Worm (Caenorhabditis elegans) whole organism, midembryonic: ENCODE measurements around the gene mxl-3.

ENCODE experiments used
- T22C8.4 ChIP-seq: fragments of 200-800 bp; sonication (Bioruptor generic); IDR thresholded peaks from 2 replicates; pipeline ENCODE4 v1.3.6; 2022; ENCODE audit warnings: missing genetic modification characterization, missing compliant biosample characterization
- cog-1 ChIP-seq: sonication (generic microtip); optimal IDR thresholded peaks from 2 replicates; lab custom pipeline; 2016; ENCODE audit warnings: missing genetic modification characterization, missing compliant biosample characterization
- flt-1 ChIP-seq: fragments of 200-800 bp; sonication (Bioruptor generic); IDR thresholded peaks from 2 replicates; pipeline ENCODE4 v1.3.6; 2022; ENCODE audit warnings: missing genetic modification characterization, missing compliant biosample characterization
- klf-2 ChIP-seq: fragments of 200-800 bp; sonication (Bioruptor generic); conservative IDR thresholded peaks from 2 replicates; pipeline ENCODE4 v1.3.6; 2022; ENCODE audit warnings: missing genetic modification reagents, missing genetic modification characterization, missing compliant biosample characterization
- med-1 ChIP-seq: sonication (generic microtip); optimal IDR thresholded peaks from 2 replicates; lab custom pipeline; 2017; ENCODE audit warnings: missing genetic modification characterization, mild to moderate bottlenecking, missing compliant biosample characterization, antibody characterized with exemption, missing genetic modification reagents; ENCODE audit not compliant: insufficient read depth
- ref-1 ChIP-seq: fragments of 200-800 bp; sonication (Bioruptor generic); conservative IDR thresholded peaks from 2 replicates; pipeline ENCODE4 v1.3.6; 2022; ENCODE audit warnings: missing genetic modification reagents, missing genetic modification characterization, missing compliant biosample characterization
- tab-1 ChIP-seq: fragments of 200-800 bp; sonication (Bioruptor generic); IDR thresholded peaks from 2 replicates; pipeline ENCODE4 v1.3.6; 2022; ENCODE audit warnings: missing genetic modification characterization, missing compliant biosample characterization
- ztf-23 ChIP-seq: fragments of 200-800 bp; sonication (Bioruptor generic); IDR thresholded peaks from 2 replicates; pipeline ENCODE4 v1.3.6; 2022; ENCODE audit warnings: missing genetic modification reagents, missing genetic modification characterization, missing compliant biosample characterization
- ztf-29 ChIP-seq: fragments of 200-800 bp; sonication (Bioruptor generic); IDR thresholded peaks from 2 replicates; pipeline ENCODE4 v1.3.6; 2022; ENCODE audit warnings: missing genetic modification reagents, missing genetic modification characterization, missing compliant biosample characterization

The mxl-3 gene

DNA sequence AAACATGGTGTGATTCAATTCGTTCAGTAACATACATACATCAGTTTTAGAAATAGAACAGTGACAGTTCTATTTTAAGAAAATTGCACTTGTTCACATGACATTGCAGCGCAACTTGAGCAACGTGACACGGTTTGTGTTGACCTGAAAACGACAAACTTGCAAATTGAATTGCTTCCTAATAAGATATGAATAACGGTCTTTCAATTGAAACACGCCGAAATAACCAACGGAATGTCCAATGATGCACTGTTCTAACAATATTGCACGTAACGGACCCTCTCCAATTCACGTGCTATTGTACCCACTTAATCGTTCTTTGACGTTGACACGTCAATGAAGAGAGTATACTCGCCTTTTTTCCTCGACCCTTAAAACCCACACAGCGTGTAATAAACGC is 9.2 kb upstream of the mxl-3 start:
- TF ChIP-seq ztf-29 (no peak), flt-1 (GFP tag; lab: Robert Waterston, UW) (no peak), klf-2 (no peak), cog-1 (no peak), med-1 (no peak), tab-1 (no peak), T22C8.4 (GFP tag; lab: Robert Waterston, UW) (no peak), ztf-23 (GFP tag; lab: Robert Waterston, UW) (no peak), ref-1 (GFP tag; lab: Robert Waterston, UW) (no peak)

- TF ChIP-seq tab-1 (no peak), flt-1 (GFP tag; lab: Robert Waterston, UW) (no peak), ref-1 (GFP tag; lab: Robert Waterston, UW) (no peak), klf-2 (no peak), T22C8.4 (GFP tag; lab: Robert Waterston, UW) (no peak), ztf-23 (GFP tag; lab: Robert Waterston, UW) (no peak), cog-1 (no peak), med-1 (no peak), ztf-29 (no peak)
Measured at ce11 chrX:13358573-13358972, 8.0 kb upstream of the mxl-3 start.

DNA sequence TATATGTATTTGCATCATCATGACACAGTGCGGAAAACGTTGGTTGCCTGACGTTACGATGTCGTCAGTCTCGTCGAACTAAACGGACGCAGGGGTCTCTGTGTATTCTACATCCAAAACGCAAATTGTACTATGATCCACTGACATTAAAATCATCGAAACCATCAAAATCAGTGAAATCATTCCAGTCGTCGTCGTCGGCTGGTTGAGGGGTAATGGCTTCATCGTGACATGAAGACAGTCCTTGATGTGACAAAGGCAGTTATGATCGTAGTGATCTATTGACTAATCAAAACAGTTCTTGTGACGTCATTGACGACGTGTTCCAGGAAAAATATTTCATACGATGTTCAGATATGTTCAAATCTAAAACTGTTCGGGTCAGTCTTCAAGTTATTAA is 7.1 kb upstream of the mxl-3 start:
- TF ChIP-seq cog-1 (no peak), med-1 (no peak), tab-1 (no peak), ztf-29 (no peak), T22C8.4 (GFP tag; lab: Robert Waterston, UW) (no peak), ztf-23 (GFP tag; lab: Robert Waterston, UW) (no peak), klf-2 (no peak)

ce11 chrX:13356469-13356868 is 5.9 kb upstream of the mxl-3 start:
- TF ChIP-seq klf-2: no peak
- TF ChIP-seq T22C8.4 (GFP tag; lab: Robert Waterston, UW): no peak
- TF ChIP-seq tab-1: no peak
- TF ChIP-seq cog-1: no peak
- TF ChIP-seq ref-1 (GFP tag; lab: Robert Waterston, UW): no peak
- no peak for TF ChIP-seq med-1
- no peak for TF ChIP-seq ztf-23 (GFP tag; lab: Robert Waterston, UW)
- TF ChIP-seq flt-1 (GFP tag; lab: Robert Waterston, UW): no peak
- TF ChIP-seq ztf-29: no peak

DNA sequence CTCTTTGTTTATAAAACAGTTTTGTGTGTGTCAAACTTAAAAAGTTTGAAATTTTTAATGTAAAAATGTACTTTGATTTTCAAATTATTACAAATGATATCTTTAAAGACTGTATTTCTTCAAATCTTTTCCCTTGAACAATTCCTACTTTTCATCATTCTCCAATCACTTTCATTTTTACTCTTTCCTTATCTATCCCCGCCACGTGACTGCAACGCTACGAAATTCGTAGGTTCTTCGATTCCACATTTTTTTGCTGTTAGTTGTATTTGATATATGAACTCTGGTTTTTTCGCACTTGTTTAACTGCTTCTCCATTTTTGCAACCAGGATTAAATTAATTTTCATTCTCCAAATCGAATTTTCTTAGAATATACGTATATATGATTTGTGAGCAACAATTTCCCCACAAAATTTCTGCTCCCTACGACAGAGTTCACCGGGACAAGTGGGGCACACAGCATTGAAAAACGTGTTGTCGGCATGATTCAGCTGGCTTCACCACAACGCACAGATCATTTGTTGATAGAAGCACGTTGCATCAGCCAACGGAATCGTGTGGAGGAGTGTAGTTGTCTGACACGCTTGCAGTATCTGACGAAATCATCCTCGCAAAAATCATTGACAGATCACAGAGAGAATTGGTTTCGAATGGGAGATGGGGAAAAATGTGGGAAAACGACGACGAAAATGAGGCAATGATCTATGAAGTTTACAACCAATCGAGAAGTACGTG is 4.2 kb upstream of the mxl-3 start:
- TF ChIP-seq med-1: no peak
- no peak for TF ChIP-seq cog-1
- TF ChIP-seq flt-1 (GFP tag; lab: Robert Waterston, UW): no peak
- no peak for TF ChIP-seq ztf-29
- no peak for TF ChIP-seq klf-2
- no peak for TF ChIP-seq T22C8.4 (GFP tag; lab: Robert Waterston, UW)
- no peak for TF ChIP-seq ref-1 (GFP tag; lab: Robert Waterston, UW)
- TF ChIP-seq tab-1: no peak
- no peak for TF ChIP-seq ztf-23 (GFP tag; lab: Robert Waterston, UW)

DNA sequence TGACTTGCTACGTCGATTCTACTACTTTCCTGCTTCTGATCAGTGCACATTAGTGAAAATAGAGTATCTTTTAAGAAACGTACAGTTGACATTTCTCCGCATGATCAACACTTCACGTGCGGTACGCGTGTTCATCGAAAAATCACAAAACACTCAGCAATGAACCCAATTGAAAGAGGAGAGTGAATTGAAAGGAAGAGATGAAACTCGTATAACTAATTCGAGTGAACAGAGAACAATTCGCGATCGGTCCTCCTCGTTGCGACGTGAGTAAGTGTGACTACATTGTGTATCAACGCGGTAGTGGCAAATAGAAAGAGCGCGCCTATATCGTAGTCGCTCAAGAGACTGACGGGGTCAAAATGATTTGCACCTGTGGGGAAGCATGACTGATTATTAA is 2.9 kb upstream of the mxl-3 start:
- TF ChIP-seq tab-1 (no peak), klf-2 (no peak), med-1 (no peak), cog-1 (no peak), ztf-23 (GFP tag; lab: Robert Waterston, UW) (no peak), T22C8.4 (GFP tag; lab: Robert Waterston, UW) (no peak), ref-1 (GFP tag; lab: Robert Waterston, UW) (no peak), flt-1 (GFP tag; lab: Robert Waterston, UW) (no peak), ztf-29 (no peak)

DNA sequence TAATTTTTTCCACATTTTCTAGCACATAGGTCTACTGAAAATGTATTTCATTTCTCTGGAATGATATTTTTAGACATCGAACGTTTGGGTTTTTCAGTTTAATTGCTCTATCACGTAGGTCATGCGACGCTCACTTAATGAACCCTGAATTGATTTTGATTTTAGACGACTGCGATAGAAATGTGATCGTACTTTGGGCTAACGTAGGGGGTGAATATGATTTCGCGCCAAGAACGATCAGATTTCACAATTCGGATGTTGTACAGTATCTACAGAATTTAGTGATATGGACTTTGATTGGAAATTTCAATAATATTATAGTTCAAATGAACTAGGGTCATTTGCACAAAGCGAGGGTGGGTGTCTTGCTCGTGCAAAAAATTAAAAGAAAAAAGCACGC is 1.6 kb upstream of the mxl-3 start:
- TF ChIP-seq ref-1 (GFP tag; lab: Robert Waterston, UW) (no peak), ztf-29 (no peak), tab-1 (no peak), klf-2 (no peak), flt-1 (GFP tag; lab: Robert Waterston, UW) (no peak)

ce11 chrX:13350123-13350798 is 343 bp downstream of the mxl-3 start:
- TF ChIP-seq ztf-23 (GFP tag; lab: Robert Waterston, UW): no peak
- TF ChIP-seq med-1: no peak
- no peak for TF ChIP-seq ref-1 (GFP tag; lab: Robert Waterston, UW)
- TF ChIP-seq T22C8.4 (GFP tag; lab: Robert Waterston, UW): no peak
- no peak for TF ChIP-seq flt-1 (GFP tag; lab: Robert Waterston, UW)
- no peak for TF ChIP-seq ztf-29
- no peak for TF ChIP-seq klf-2
- no peak for TF ChIP-seq cog-1
- TF ChIP-seq tab-1: no peak

DNA sequence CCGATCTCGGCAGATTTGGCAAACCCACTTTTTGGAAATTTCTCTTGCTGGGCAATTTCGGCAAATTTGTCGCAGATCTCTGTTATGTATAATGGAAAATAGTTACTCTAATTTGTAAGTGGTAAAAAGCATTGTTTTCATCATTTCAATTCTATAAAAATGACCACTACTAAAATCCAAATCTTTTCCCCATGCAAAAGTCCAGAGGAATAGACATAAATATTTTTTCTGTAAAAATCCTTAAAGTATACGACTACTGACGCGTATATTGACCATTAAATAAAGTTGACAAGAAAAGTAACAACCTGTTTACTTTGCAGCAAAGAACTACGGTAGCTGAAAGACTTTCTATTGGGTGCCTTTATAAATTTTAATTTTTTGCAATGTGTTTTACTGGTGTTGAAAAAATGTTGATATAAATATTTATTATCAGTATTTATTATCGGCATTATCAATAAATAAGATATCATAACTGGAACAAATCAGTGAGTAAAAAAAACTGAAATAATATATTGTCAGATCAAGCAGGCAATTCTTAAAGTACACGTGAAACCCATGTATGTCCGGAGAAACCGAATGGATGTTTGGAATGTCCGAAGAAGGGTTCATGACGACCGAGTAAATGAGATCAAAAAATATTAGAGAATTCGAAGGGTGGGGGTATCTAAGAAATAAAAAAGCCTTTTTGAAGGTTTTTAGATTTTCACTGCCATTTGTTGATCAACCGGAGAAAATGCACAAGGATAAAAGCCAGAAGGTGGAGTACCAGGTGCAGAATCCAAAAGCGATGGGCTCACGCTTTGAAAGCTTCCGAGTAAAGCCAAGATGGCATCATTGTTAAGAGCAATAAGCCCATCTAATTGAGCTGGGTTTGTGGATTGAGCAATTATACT is 1.1 kb downstream of the mxl-3 start:
- TF ChIP-seq ref-1 (GFP tag; lab: Robert Waterston, UW) (no peak), med-1 (no peak), flt-1 (GFP tag; lab: Robert Waterston, UW) (no peak), ztf-29 (no peak), cog-1 (no peak), ztf-23 (GFP tag; lab: Robert Waterston, UW) (no peak), T22C8.4 (GFP tag; lab: Robert Waterston, UW) (no peak), klf-2 (no peak)

DNA sequence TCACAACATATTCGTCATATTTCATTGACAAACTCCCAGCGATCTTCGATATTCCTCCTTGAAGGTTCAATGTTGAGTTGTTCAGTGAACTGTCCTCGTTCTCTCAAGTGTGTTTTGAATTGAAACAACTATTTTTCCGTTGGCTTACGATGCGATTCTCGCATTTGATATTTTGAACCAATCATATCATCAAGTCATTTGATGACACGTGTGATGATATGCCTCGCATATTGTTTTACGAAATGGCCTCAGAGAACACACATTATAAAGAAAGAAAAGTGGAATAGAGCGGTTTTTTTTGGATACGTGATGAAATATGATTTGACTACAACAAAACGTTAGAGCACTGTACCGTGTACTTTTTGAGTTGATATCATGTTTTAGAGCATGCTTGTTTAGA is 2.2 kb downstream of the mxl-3 start:
- TF ChIP-seq flt-1 (GFP tag; lab: Robert Waterston, UW) (no peak), ref-1 (GFP tag; lab: Robert Waterston, UW) (no peak), cog-1 (no peak), med-1 (no peak), ztf-29 (no peak), klf-2 (no peak), T22C8.4 (GFP tag; lab: Robert Waterston, UW) (no peak), tab-1 (no peak)
